Worm (Caenorhabditis elegans): ENCODE results near the gene Y54E2A.8.

- TF ChIP-seq dao-5 (tag; optimal IDR thresholded peaks at IDR 0.05) (no peak), him-1 (tag; optimal IDR thresholded peaks at IDR 0.05) (no peak)
Measured at ce11 chrII:14818376-14818775, 40.2 kb downstream of the Y54E2A.8 start, which contains the start of gene nhr-61.
